Fruit fly (Drosophila melanogaster): Measurements from ENCODE around the gene CG31220.
A peak's percentile ranks its signal among the peaks of the same experiment; 100 is the strongest.

The CG31220 gene

dm6 chr3R:19644094-19644900 lies 4.0 kb upstream of the CG31220 start, which contains the start of gene Vha13 (continued):
- no peak; the same call in 1 of the 2 replicates for TF ChIP-seq nerfin-2 (GFP tag; IDR thresholded peaks at IDR 0.05; ENCODE audit: partially characterized antibody)
- peak; percentile 77 for TF ChIP-seq vvl (GFP tag; IDR thresholded peaks at IDR 0.05)
- TF ChIP-seq NK7.1 (GFP tag; optimal IDR thresholded peaks at IDR 0.05), result no peak
- peak; percentile 52 for TF ChIP-seq hb (GFP tag; IDR thresholded peaks at IDR 0.05; ENCODE audit: partially characterized antibody)
- peak; percentile 9 for TF ChIP-seq dmrt11E (tag; optimal IDR thresholded peaks at IDR 0.05)
- no peak for TF ChIP-seq Lhr (GFP tag; optimal IDR thresholded peaks at IDR 0.05)
- TF ChIP-seq Kr (GFP tag; optimal IDR thresholded peaks at IDR 0.05), result no peak
- no peak for TF ChIP-seq CG7745 (tag; optimal IDR thresholded peaks at IDR 0.05)
- peak; percentile 55 for TF ChIP-seq H2.0 (GFP tag; IDR thresholded peaks at IDR 0.05)
- TF ChIP-seq cwo (GFP tag; optimal IDR thresholded peaks at IDR 0.05), result no peak
- peak; percentile 38 for TF ChIP-seq dm (GFP tag; optimal IDR thresholded peaks at IDR 0.05)
- TF ChIP-seq CG30431 (GFP tag; optimal IDR thresholded peaks at IDR 0.05), result no peak
- no peak for TF ChIP-seq CG11504 (tag; optimal IDR thresholded peaks at IDR 0.05)
- TF ChIP-seq repo (GFP tag; optimal IDR thresholded peaks at IDR 0.05), result peak; percentile 41
- peak; percentile 71 for TF ChIP-seq CG2116 (GFP tag; optimal IDR thresholded peaks at IDR 0.05)
- no peak for TF ChIP-seq CG17568 (GFP tag; optimal IDR thresholded peaks at IDR 0.05)
- TF ChIP-seq E2f2 (GFP tag; IDR thresholded peaks at IDR 0.05), result no peak; the same call in 1 of the 2 replicates
- TF ChIP-seq C15 (GFP tag; IDR thresholded peaks at IDR 0.05), result no peak
- no peak for TF ChIP-seq CG33557 (GFP tag; optimal IDR thresholded peaks at IDR 0.05)
- TF ChIP-seq fd64A (GFP tag; optimal IDR thresholded peaks at IDR 0.05), result peak; percentile 44
- peak; percentile 5 for TF ChIP-seq Sox102F (GFP tag; optimal IDR thresholded peaks at IDR 0.05)
- TF ChIP-seq kah (GFP tag; optimal IDR thresholded peaks at IDR 0.05), result no peak
- TF ChIP-seq Nf-YC (tag; optimal IDR thresholded peaks at IDR 0.05), result peak; percentile 22
- peak; percentile 34 for TF ChIP-seq CG7556 (GFP tag; optimal IDR thresholded peaks at IDR 0.05)
- peak; percentile 80 for TF ChIP-seq nom (GFP tag; optimal IDR thresholded peaks at IDR 0.05)
- peak; percentile 35; the same call in 1 of the 2 replicates for TF ChIP-seq cas (GFP tag; IDR thresholded peaks at IDR 0.05)
- TF ChIP-seq nerfin-1 (tag; optimal IDR thresholded peaks at IDR 0.05), result peak; percentile 40
- TF ChIP-seq zfh1 (GFP tag; IDR thresholded peaks at IDR 0.05), result no peak; the same call in 2 of the 3 replicates
- TF ChIP-seq cato (GFP tag; optimal IDR thresholded peaks at IDR 0.05; ENCODE audit: borderline replicate concordance), result no peak
- TF ChIP-seq Elba2 (GFP tag; optimal IDR thresholded peaks at IDR 0.05), result peak; percentile 53
- peak; percentile 40 for TF ChIP-seq disco-r (GFP tag; optimal IDR thresholded peaks at IDR 0.05)
- TF ChIP-seq ttk (GFP tag; IDR thresholded peaks at IDR 0.05), result 0 out of 2 replicates have a peak, but pooled peaks have one; percentile 34
- TF ChIP-seq pum (GFP tag; optimal IDR thresholded peaks at IDR 0.05), result peak; percentile 18
- no peak for TF ChIP-seq CG10267 (tag; optimal IDR thresholded peaks at IDR 0.05)
- TF ChIP-seq ERR (GFP tag; optimal IDR thresholded peaks at IDR 0.05), result no peak
- TF ChIP-seq oc (tag; optimal IDR thresholded peaks at IDR 0.05), result no peak
- no peak for TF ChIP-seq pros (GFP tag; optimal IDR thresholded peaks at IDR 0.05)
- peak; percentile 35 for TF ChIP-seq CoRest (tag; optimal IDR thresholded peaks at IDR 0.05)
- TF ChIP-seq Rfx (GFP tag; IDR thresholded peaks at IDR 0.05), result peak; percentile 87
- peak; percentile 68 for TF ChIP-seq sob (GFP tag; IDR thresholded peaks at IDR 0.05)
- no peak for TF ChIP-seq Hr39 (optimal IDR thresholded peaks at IDR 0.05)
- TF ChIP-seq lilli (GFP tag; optimal IDR thresholded peaks at IDR 0.05), result peak; percentile 56
- TF ChIP-seq gce (GFP tag; IDR thresholded peaks at IDR 0.05), result no peak
- TF ChIP-seq CG6272 (GFP tag; IDR thresholded peaks at IDR 0.05), result peak; percentile 70
- no peak for TF ChIP-seq CG7928 (GFP tag; optimal IDR thresholded peaks at IDR 0.05)
- peak; percentile 4 for TF ChIP-seq tap (tag; optimal IDR thresholded peaks at IDR 0.05)
- TF ChIP-seq D19A (tag; optimal IDR thresholded peaks at IDR 0.05), result no peak
- peak; percentile 51 for TF ChIP-seq Hsf (GFP tag; optimal IDR thresholded peaks at IDR 0.05)
- peak; percentile 91 for TF ChIP-seq Med (GFP tag)
